Worm (Caenorhabditis elegans): ENCODE measurements around the gene algn-9.

algn-9 gene

DNA sequence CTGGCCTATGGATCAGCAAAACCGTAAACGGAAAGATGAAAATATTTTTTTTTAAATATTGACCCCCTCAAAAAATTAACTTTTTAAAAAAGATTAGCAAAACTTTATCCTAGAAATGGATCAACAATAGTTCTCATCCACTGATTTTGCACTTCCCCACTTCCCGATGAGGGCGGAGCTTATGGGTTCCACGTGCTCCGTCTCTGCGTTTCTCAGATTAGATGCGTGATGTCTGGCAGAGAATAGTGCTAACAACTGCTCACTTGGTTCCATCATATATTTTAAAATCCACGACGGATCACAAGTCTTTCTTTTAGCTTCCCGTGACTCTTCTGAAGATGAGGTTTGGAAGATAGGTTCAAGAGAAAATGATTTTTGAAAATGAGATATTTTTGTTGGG is 25.8 kb upstream of the algn-9 start (continued):
- TF ChIP-seq nhr-237 (tag; optimal IDR thresholded peaks at IDR 0.05) = no peak
- no peak for TF ChIP-seq fkh-10 (GFP tag; optimal IDR thresholded peaks at IDR 0.05)
- TF ChIP-seq skn-1 (tag; optimal IDR thresholded peaks at IDR 0.05) = no peak
- TF ChIP-seq pag-3 (tag; optimal IDR thresholded peaks at IDR 0.05; ENCODE audit: borderline replicate concordance, insufficient read depth) = no peak
- no peak for TF ChIP-seq unc-62 (GFP tag; optimal IDR thresholded peaks at IDR 0.05)
- no peak for TF ChIP-seq zip-4 (GFP tag; optimal IDR thresholded peaks at IDR 0.05)
- peak; percentile 85 for TF ChIP-seq rnt-1 (tag; optimal IDR thresholded peaks at IDR 0.05)
- peak; percentile 34; the same call in 1 of the 2 replicates for TF ChIP-seq nhr-19 (GFP tag; conservative IDR thresholded peaks at IDR 0.05)
- TF ChIP-seq mdl-1 (tag; optimal IDR thresholded peaks at IDR 0.05) = peak in 1 of 2 experiments; percentile 87
- no peak for TF ChIP-seq F16B12.6 (tag; optimal IDR thresholded peaks at IDR 0.05)
- no peak for TF ChIP-seq aly-2 (tag; optimal IDR thresholded peaks at IDR 0.05)
- no peak for TF ChIP-seq ceh-88 (GFP tag; IDR thresholded peaks at IDR 0.05)
- TF ChIP-seq unc-86 (tag; optimal IDR thresholded peaks at IDR 0.05) = no peak
- no peak for TF ChIP-seq Y116A8C.19 (tag; optimal IDR thresholded peaks at IDR 0.05; ENCODE audit: borderline replicate concordance)
- peak in 1 of 3 experiments; percentile 2 for TF ChIP-seq dpl-1 (GFP tag; optimal IDR thresholded peaks at IDR 0.05)
- no peak for TF ChIP-seq nhr-28 (tag; optimal IDR thresholded peaks at IDR 0.05)
- peak in 1 of 2 experiments; percentile 3 for TF ChIP-seq efl-1 (optimal IDR thresholded peaks at IDR 0.05)
- TF ChIP-seq efl-1 (GFP tag; optimal IDR thresholded peaks at IDR 0.05 in 1 of 2) = peak in 1 of 2 experiments; percentile 89
- no peak for TF ChIP-seq unc-98 (GFP tag; IDR thresholded peaks at IDR 0.05)
- TF ChIP-seq zag-1 (tag; optimal IDR thresholded peaks at IDR 0.05) = no peak
- no peak for TF ChIP-seq sptf-1 (tag; optimal IDR thresholded peaks at IDR 0.05)
- TF ChIP-seq C04F5.9 (tag; optimal IDR thresholded peaks at IDR 0.05) = no peak
- TF ChIP-seq nhr-47 (tag; optimal IDR thresholded peaks at IDR 0.05) = no peak
- no peak for TF ChIP-seq C34B4.2 (tag; optimal IDR thresholded peaks at IDR 0.05)
- no peak for TF ChIP-seq isw-1 (GFP tag; IDR thresholded peaks at IDR 0.05)
- no peak for TF ChIP-seq hpl-2 (GFP tag; optimal IDR thresholded peaks at IDR 0.05)
- peak; percentile 65 for TF ChIP-seq unc-130 (tag; optimal IDR thresholded peaks at IDR 0.05)
- TF ChIP-seq tlp-1 (tag; optimal IDR thresholded peaks at IDR 0.05) = no peak
- TF ChIP-seq snu-23 (GFP tag; optimal IDR thresholded peaks at IDR 0.05) = no peak
- TF ChIP-seq fkh-4 (tag; optimal IDR thresholded peaks at IDR 0.05; ENCODE audit: borderline replicate concordance) = no peak
- TF ChIP-seq ceh-63 (GFP tag; optimal IDR thresholded peaks at IDR 0.05) = no peak
- no peak for TF ChIP-seq jun-1 (tag; optimal IDR thresholded peaks at IDR 0.05)
- peak; percentile 1 for TF ChIP-seq nhr-11 (tag; optimal IDR thresholded peaks at IDR 0.05)
- TF ChIP-seq vab-15 (tag; optimal IDR thresholded peaks at IDR 0.05) = no peak
- peak; percentile 37 for TF ChIP-seq nhr-71 (tag; optimal IDR thresholded peaks at IDR 0.05)
- no peak for TF ChIP-seq hlh-17 (GFP tag; optimal IDR thresholded peaks at IDR 0.05; ENCODE audit: borderline replicate concordance)
- no peak for TF ChIP-seq nhr-84 (tag; optimal IDR thresholded peaks at IDR 0.05)
- TF ChIP-seq snpc-4 (tag; optimal IDR thresholded peaks at IDR 0.05) = no peak
- no peak for TF ChIP-seq nhr-90 (tag; optimal IDR thresholded peaks at IDR 0.05; ENCODE audit: poor library complexity)
- no peak for TF ChIP-seq ceh-82 (tag; optimal IDR thresholded peaks at IDR 0.05)
- no peak for TF ChIP-seq nhr-77 (tag; optimal IDR thresholded peaks at IDR 0.05)
- TF ChIP-seq elt-3 (tag; optimal IDR thresholded peaks at IDR 0.05) = no peak
- TF ChIP-seq nhr-76 (tag; optimal IDR thresholded peaks at IDR 0.05) = no peak
- TF ChIP-seq lsy-2 (tag; optimal IDR thresholded peaks at IDR 0.05) = peak; percentile 41 to 43
- no peak for TF ChIP-seq dsc-1 (tag; optimal IDR thresholded peaks at IDR 0.05)
- peak; percentile 61 for TF ChIP-seq lin-14 (GFP tag; optimal IDR thresholded peaks at IDR 0.05)
- TF ChIP-seq fkh-8 (tag; optimal IDR thresholded peaks at IDR 0.05) = no peak
- TF ChIP-seq grh-1 (GFP tag; IDR thresholded peaks at IDR 0.05) = no peak
- no peak for TF ChIP-seq lin-13 (GFP tag; optimal IDR thresholded peaks at IDR 0.05)
- no peak for TF ChIP-seq ceh-90 (tag; optimal IDR thresholded peaks at IDR 0.05)
- TF ChIP-seq elt-2 (tag; optimal IDR thresholded peaks at IDR 0.05) = no peak
- TF ChIP-seq mep-1 (tag; optimal IDR thresholded peaks at IDR 0.05) = peak; percentile 18
- TF ChIP-seq ces-1 (GFP tag; optimal IDR thresholded peaks at IDR 0.05) = no peak
- no peak for TF ChIP-seq irx-1 (tag; optimal IDR thresholded peaks at IDR 0.05)

Data from whole organism, L1 larva.